Worm (Caenorhabditis elegans) whole organism, early embryonic: Measurements from ENCODE around the gene F13B6.3.

ENCODE experiments used
- ama-1 ChIP-seq: fragments of 150-350 bp; optimal IDR thresholded peaks from 2 replicates; lab custom pipeline; 2014
- ceh-36 ChIP-seq: sonication (generic microtip); optimal IDR thresholded peaks from 2 replicates; lab custom pipeline; 2016; ENCODE audit warnings: missing genetic modification characterization, inconsistent platforms, missing compliant biosample characterization
- ets-7 ChIP-seq: sonication (generic microtip); optimal IDR thresholded peaks from 2 replicates; lab custom pipeline; 2016; ENCODE audit warnings: missing genotype, missing genetic modification characterization, missing compliant biosample characterization
- hmbx-1 ChIP-seq: sonication (generic microtip); optimal IDR thresholded peaks from 2 replicates; lab custom pipeline; 2016; ENCODE audit warnings: mild to moderate bottlenecking, missing genetic modification characterization, missing compliant biosample characterization
- hmg-4 ChIP-seq: fragments of 200-800 bp; sonication (Bioruptor generic); optimal IDR thresholded peaks from 2 replicates; lab custom pipeline; 2018; ENCODE audit warnings: mild to moderate bottlenecking, missing genetic modification characterization, missing compliant biosample characterization
- scrt-1 ChIP-seq: fragments of 200-800 bp; sonication (Bioruptor generic); IDR thresholded peaks from 2 replicates; pipeline ENCODE4 v1.3.6; 2022; ENCODE audit warnings: missing genetic modification characterization, missing compliant biosample characterization
- tbx-37 ChIP-seq: fragments of 200-800 bp; sonication (Bioruptor generic); conservative IDR thresholded peaks from 2 replicates; pipeline ENCODE4 v1.3.6; 2022; ENCODE audit warnings: missing genetic modification reagents, missing genetic modification characterization, missing compliant biosample characterization
- tra-4 ChIP-seq: sonication (generic microtip); optimal IDR thresholded peaks from 2 replicates; lab custom pipeline; 2017; ENCODE audit warnings: missing genetic modification characterization, missing compliant biosample characterization

- TF ChIP-seq ets-7: no peak
- no peak for TF ChIP-seq ama-1 (lab: Kevin White, UChicago)
- TF ChIP-seq scrt-1 (GFP tag; lab: Robert Waterston, UW): no peak
- no peak for TF ChIP-seq ceh-36
- no peak for TF ChIP-seq tbx-37 (GFP tag; lab: Robert Waterston, UW)
- no peak for TF ChIP-seq hmg-4 (GFP tag; lab: Kevin White, UChicago)
- no peak for TF ChIP-seq tra-4 (tag; lab: Kevin White, UChicago)
- TF ChIP-seq hmbx-1 (tag; lab: Kevin White, UChicago): no peak
These were observed 2.9 kb upstream of the F13B6.3 start for ce11 chrIV:7468638-7469037.
